Worm (Caenorhabditis elegans) whole organism, midembryonic: ENCODE data around the gene K08D9.6.

Experiments
- T22C8.4 ChIP-seq: fragments of 200-800 bp; sonication (Bioruptor generic); IDR thresholded peaks from 2 replicates; pipeline ENCODE4 v1.3.6; 2022; ENCODE audit warnings: missing genetic modification characterization, missing compliant biosample characterization
- flt-1 ChIP-seq: fragments of 200-800 bp; sonication (Bioruptor generic); IDR thresholded peaks from 2 replicates; pipeline ENCODE4 v1.3.6; 2022; ENCODE audit warnings: missing genetic modification characterization, missing compliant biosample characterization
- klf-2 ChIP-seq: fragments of 200-800 bp; sonication (Bioruptor generic); conservative IDR thresholded peaks from 2 replicates; pipeline ENCODE4 v1.3.6; 2022; ENCODE audit warnings: missing genetic modification reagents, missing genetic modification characterization, missing compliant biosample characterization
- med-1 ChIP-seq: sonication (generic microtip); optimal IDR thresholded peaks from 2 replicates; lab custom pipeline; 2017; ENCODE audit warnings: missing genetic modification characterization, mild to moderate bottlenecking, missing compliant biosample characterization, antibody characterized with exemption, missing genetic modification reagents; ENCODE audit not compliant: insufficient read depth
- ref-1 ChIP-seq: fragments of 200-800 bp; sonication (Bioruptor generic); conservative IDR thresholded peaks from 2 replicates; pipeline ENCODE4 v1.3.6; 2022; ENCODE audit warnings: missing genetic modification reagents, missing genetic modification characterization, missing compliant biosample characterization
- tab-1 ChIP-seq: fragments of 200-800 bp; sonication (Bioruptor generic); IDR thresholded peaks from 2 replicates; pipeline ENCODE4 v1.3.6; 2022; ENCODE audit warnings: missing genetic modification characterization, missing compliant biosample characterization
- ztf-23 ChIP-seq: fragments of 200-800 bp; sonication (Bioruptor generic); IDR thresholded peaks from 2 replicates; pipeline ENCODE4 v1.3.6; 2022; ENCODE audit warnings: missing genetic modification reagents, missing genetic modification characterization, missing compliant biosample characterization

ce11 chrV:3278101-3278639, 43.4 kb upstream of the K08D9.6 start, which contains the start of gene fbxa-64:
- no peak for TF ChIP-seq flt-1 (GFP tag; lab: Robert Waterston, UW)
- TF ChIP-seq T22C8.4 (GFP tag; lab: Robert Waterston, UW), result no peak
- TF ChIP-seq ref-1 (GFP tag; lab: Robert Waterston, UW), result no peak
- TF ChIP-seq tab-1, result no peak
- TF ChIP-seq ztf-23, result no peak
- TF ChIP-seq med-1, result no peak
- TF ChIP-seq klf-2 (GFP tag; lab: Robert Waterston, UW), result no peak
